Fruit fly (Drosophila melanogaster) whole organism, embryonic: ENCODE measurements around the gene Srpk79D.

Experiments
- CG11085 ChIP-seq: fragments of 200-800 bp; sonication (Bioruptor generic); IDR thresholded peaks from 2 replicates; pipeline ENCODE4 v1.3.6; 2022; ENCODE audit warnings: missing biosample characterization, missing genetic modification characterization
- CG12071 ChIP-seq: fragments of 200-800 bp; sonication (Bioruptor generic); optimal IDR thresholded peaks from 3 replicates; lab custom pipeline; 2018; ENCODE audit warnings: missing biosample characterization, mild to moderate bottlenecking, missing genetic modification characterization
- CG12942 ChIP-seq: fragments of 200-800 bp; sonication (Bioruptor generic); optimal IDR thresholded peaks from 3 replicates; lab custom pipeline; 2016; ENCODE audit warnings: missing biosample characterization, missing genetic modification characterization
- CG14441 ChIP-seq: fragments of 200-800 bp; sonication (Bioruptor generic); IDR thresholded peaks from 2 replicates; pipeline ENCODE4 v1.3.6; 2022; ENCODE audit warnings: missing biosample characterization, missing genetic modification characterization
- CG15479 ChIP-seq: fragments of 200-800 bp; sonication (Bioruptor generic); optimal IDR thresholded peaks from 3 replicates; lab custom pipeline; 2019; ENCODE audit warnings: missing biosample characterization, mild to moderate bottlenecking, missing genetic modification characterization, moderate library complexity
- CG16779 ChIP-seq: fragments of 200-800 bp; sonication (Bioruptor generic); IDR thresholded peaks from 2 replicates; pipeline ENCODE4 v1.3.6; 2022; ENCODE audit warnings: missing biosample characterization, missing genetic modification characterization
- CG17385 ChIP-seq: fragments of 200-800 bp; sonication (Bioruptor generic); optimal IDR thresholded peaks from 3 replicates; lab custom pipeline; 2018; ENCODE audit warnings: missing biosample characterization, mild to moderate bottlenecking, missing genetic modification characterization
- CG2202 ChIP-seq: fragments of 200-800 bp; sonication (Bioruptor generic); optimal IDR thresholded peaks from 2 replicates; lab custom pipeline; 2018; ENCODE audit warnings: missing biosample characterization, mild to moderate bottlenecking, missing genetic modification characterization
- CG3995 ChIP-seq: fragments of 200-800 bp; sonication (Bioruptor generic); optimal IDR thresholded peaks from 3 replicates; lab custom pipeline; 2016; ENCODE audit warnings: missing biosample characterization, missing genetic modification characterization
- CG4617 ChIP-seq: fragments of 200-800 bp; sonication (Bioruptor generic); optimal IDR thresholded peaks from 3 replicates; lab custom pipeline; 2016; ENCODE audit warnings: missing biosample characterization, missing genetic modification characterization, borderline replicate concordance
- CG5180 ChIP-seq: fragments of 200-800 bp; sonication (Bioruptor generic); optimal IDR thresholded peaks from 3 replicates; lab custom pipeline; 2017; ENCODE audit warnings: missing biosample characterization, missing genetic modification characterization, mild to moderate bottlenecking, moderate library complexity, missing genetic modification reagents
- CG6254 ChIP-seq: fragments of 200-800 bp; sonication (Bioruptor generic); optimal IDR thresholded peaks from 3 replicates; lab custom pipeline; 2017; ENCODE audit warnings: mild to moderate bottlenecking, missing biosample characterization, missing genetic modification reagents, missing genetic modification characterization
- CG6654 ChIP-seq: fragments of 200-800 bp; sonication (Bioruptor generic); optimal IDR thresholded peaks from 2 replicates; lab custom pipeline; 2017; ENCODE audit warnings: missing biosample characterization, mild to moderate bottlenecking, missing genetic modification characterization
- CG6813 ChIP-seq: fragments of 200-800 bp; sonication (Bioruptor generic); optimal IDR thresholded peaks from 2 replicates; lab custom pipeline; 2017; ENCODE audit warnings: missing biosample characterization, missing genetic modification characterization, mild to moderate bottlenecking, moderate library complexity, missing genetic modification reagents
- CG8281 ChIP-seq: fragments of 200-800 bp; sonication (Bioruptor generic); optimal IDR thresholded peaks from 2 replicates; lab custom pipeline; 2018; ENCODE audit warnings: missing biosample characterization, mild to moderate bottlenecking, missing genetic modification characterization, moderate library complexity
- CrebB ChIP-seq: fragments of 200-800 bp; sonication (Bioruptor generic); optimal IDR thresholded peaks from 3 replicates; lab custom pipeline; 2018; ENCODE audit warnings: missing biosample characterization, mild to moderate bottlenecking, missing genetic modification characterization
- Dip2 ChIP-seq: fragments of 200-800 bp; sonication (Bioruptor generic); IDR thresholded peaks from 2 replicates; pipeline ENCODE4 v1.3.6; 2022; ENCODE audit warnings: missing biosample characterization, missing genetic modification characterization
- Doc2 ChIP-seq: fragments of 200-800 bp; sonication (Bioruptor generic); IDR thresholded peaks from 2 replicates; pipeline ENCODE4 v1.3.6; 2022; ENCODE audit warnings: missing biosample characterization, missing genetic modification characterization
- Ets65A ChIP-seq: fragments of 200-800 bp; sonication (Bioruptor generic); peaks from one replicate; lab custom pipeline; 2016; ENCODE audit warnings: missing biosample characterization, missing genetic modification characterization
- Hmr ChIP-seq: fragments of 200-800 bp; sonication (Bioruptor generic); optimal IDR thresholded peaks from 3 replicates; lab custom pipeline; 2017; ENCODE audit warnings: mild to moderate bottlenecking, missing biosample characterization, missing genetic modification reagents, missing genetic modification characterization
- Hr39 ChIP-seq: fragments of >200 bp; optimal IDR thresholded peaks from 2 replicates; lab custom pipeline; 2017
- Lim3 ChIP-seq: fragments of 200-800 bp; sonication (Bioruptor generic); IDR thresholded peaks from 2 replicates; pipeline ENCODE4 v1.3.6; 2022; ENCODE audit warnings: missing biosample characterization, missing genetic modification characterization
- Lpt ChIP-seq: fragments of >200 bp; optimal IDR thresholded peaks from 2 replicates; lab custom pipeline; 2018; ENCODE audit warnings: missing biosample characterization, missing genetic modification characterization
- Neu2 ChIP-seq: fragments of 200-800 bp; sonication (Bioruptor generic); optimal IDR thresholded peaks from 3 replicates; lab custom pipeline; 2016; ENCODE audit warnings: missing biosample characterization, missing genetic modification characterization, borderline replicate concordance
- Nf-YC ChIP-seq: fragments of 200-800 bp; optimal IDR thresholded peaks from 3 replicates; lab custom pipeline; 2019; ENCODE audit warnings: missing biosample characterization, mild to moderate bottlenecking, missing genetic modification characterization, moderate library complexity
- Stat92E ChIP-seq, 3 experiments: fragments of >200 bp in 2 of 3; fragments of 200-800 bp in 1 of 3; sonication (Bioruptor generic) in 1 of 3; optimal IDR thresholded peaks; 2 replicates each; lab custom pipeline; 2017 to 2019; ENCODE audit warnings: missing biosample characterization in 3 of 3, missing genetic modification characterization in 3 of 3, mild to moderate bottlenecking in 1 of 3, moderate library complexity in 1 of 3
- Taf1 ChIP-seq: fragments of 200-800 bp; sonication (Bioruptor generic); IDR thresholded peaks from 2 replicates; pipeline ENCODE4 v1.3.6; 2022; ENCODE audit warnings: missing biosample characterization, missing genetic modification characterization
- Tbp ChIP-seq: fragments of >200 bp; optimal IDR thresholded peaks from 2 replicates; lab custom pipeline; 2018; ENCODE audit warnings: missing biosample characterization, missing genetic modification characterization
- ato ChIP-seq: fragments of 200-800 bp; sonication (Bioruptor generic); IDR thresholded peaks from 2 replicates; pipeline ENCODE4 v1.3.6; 2022; ENCODE audit warnings: missing biosample characterization, missing genetic modification characterization; ENCODE audit not compliant: partially characterized antibody
- br ChIP-seq: fragments of >200 bp; optimal IDR thresholded peaks from 2 replicates; lab custom pipeline; 2017
- cg ChIP-seq: fragments of 200-800 bp; sonication (Bioruptor generic); optimal IDR thresholded peaks from 3 replicates; lab custom pipeline; 2019; ENCODE audit warnings: missing biosample characterization, mild to moderate bottlenecking, missing genetic modification characterization, moderate library complexity
- chinmo ChIP-seq: fragments of 200-800 bp; sonication (Bioruptor generic); IDR thresholded peaks from 4 replicates; pipeline ENCODE4 v1.3.6; 2022; ENCODE audit warnings: missing biosample characterization, missing genetic modification characterization; ENCODE audit not compliant: partially characterized antibody
- danr ChIP-seq: fragments of 200-800 bp; sonication (Bioruptor generic); IDR thresholded peaks from 2 replicates; pipeline ENCODE4 v1.3.6; 2022; ENCODE audit warnings: missing biosample characterization, missing genetic modification characterization
- dysf ChIP-seq: fragments of 200-800 bp; sonication (Bioruptor generic); IDR thresholded peaks from 3 replicates; pipeline ENCODE4 v1.3.6; 2022; ENCODE audit warnings: missing biosample characterization, missing genetic modification characterization
- fd102C ChIP-seq: fragments of 200-800 bp; sonication (Bioruptor generic); optimal IDR thresholded peaks from 2 replicates; lab custom pipeline; 2018; ENCODE audit warnings: missing biosample characterization, mild to moderate bottlenecking, missing genetic modification characterization, moderate library complexity
- fu2 ChIP-seq: fragments of 200-800 bp; sonication (Bioruptor generic); optimal IDR thresholded peaks from 2 replicates; lab custom pipeline; 2016; ENCODE audit warnings: missing biosample characterization, missing genetic modification characterization
- gfzf ChIP-seq: fragments of 200-800 bp; sonication (Bioruptor generic); optimal IDR thresholded peaks from 2 replicates; lab custom pipeline; 2016; ENCODE audit warnings: missing biosample characterization, mild to moderate bottlenecking, missing genetic modification characterization, moderate library complexity
- grn ChIP-seq: fragments of 200-800 bp; sonication (Bioruptor generic); optimal IDR thresholded peaks from 3 replicates; lab custom pipeline; 2017; ENCODE audit warnings: missing biosample characterization, missing genetic modification characterization
- gsb ChIP-seq: fragments of 200-800 bp; sonication (Bioruptor generic); IDR thresholded peaks from 2 replicates; pipeline ENCODE4 v1.3.6; 2022; ENCODE audit warnings: missing biosample characterization, missing genetic modification characterization
- ham ChIP-seq: fragments of 200-800 bp; sonication (Bioruptor generic); IDR thresholded peaks from 2 replicates; pipeline ENCODE4 v1.3.6; 2022; ENCODE audit warnings: missing biosample characterization, missing genetic modification characterization
- ken ChIP-seq: fragments of 200-800 bp; sonication (Bioruptor generic); IDR thresholded peaks from 3 replicates; pipeline ENCODE4 v1.3.6; 2022; ENCODE audit warnings: missing biosample characterization, missing genetic modification characterization
- knrl ChIP-seq: fragments of 200-800 bp; sonication (Bioruptor generic); IDR thresholded peaks from 3 replicates; pipeline ENCODE4 v1.3.6; 2022; ENCODE audit warnings: missing biosample characterization, missing genetic modification characterization; ENCODE audit not compliant: partially characterized antibody
- lbe ChIP-seq: fragments of 200-800 bp; sonication (Bioruptor generic); optimal IDR thresholded peaks from 2 replicates; lab custom pipeline; 2016; ENCODE audit warnings: missing biosample characterization, mild to moderate bottlenecking, missing genetic modification characterization
- nerfin-1 ChIP-seq: fragments of 200-800 bp; sonication (Bioruptor generic); optimal IDR thresholded peaks from 3 replicates; lab custom pipeline; 2019; ENCODE audit warnings: missing biosample characterization, mild to moderate bottlenecking, missing genetic modification characterization, moderate library complexity
- pb ChIP-seq: fragments of 200-800 bp; sonication (Bioruptor generic); optimal IDR thresholded peaks from 3 replicates; lab custom pipeline; 2016; ENCODE audit warnings: missing biosample characterization, missing genetic modification characterization
- peb ChIP-seq: fragments of 200-800 bp; sonication (Bioruptor generic); IDR thresholded peaks from 2 replicates; pipeline ENCODE4 v1.3.6; 2022; ENCODE audit warnings: missing biosample characterization, missing genetic modification characterization
- pnt ChIP-seq: fragments of 200-800 bp; sonication (Bioruptor generic); optimal IDR thresholded peaks from 3 replicates; lab custom pipeline; 2016; ENCODE audit warnings: missing biosample characterization, missing genetic modification characterization
- ranshi ChIP-seq: fragments of 200-800 bp; sonication (Bioruptor generic); IDR thresholded peaks from 2 replicates; pipeline ENCODE4 v1.3.6; 2022; ENCODE audit warnings: missing biosample characterization, missing genetic modification characterization
- sqz ChIP-seq: fragments of 200-800 bp; sonication (Bioruptor generic); optimal IDR thresholded peaks from 3 replicates; lab custom pipeline; 2018; ENCODE audit warnings: missing biosample characterization, mild to moderate bottlenecking, missing genetic modification characterization
- sug ChIP-seq: fragments of 200-800 bp; optimal IDR thresholded peaks from 2 replicates; lab custom pipeline; 2019; ENCODE audit warnings: missing biosample characterization, mild to moderate bottlenecking, missing genetic modification characterization, moderate library complexity
- ttk ChIP-seq: fragments of 200-800 bp; sonication (Bioruptor generic); IDR thresholded peaks from 2 replicates; pipeline ENCODE4 v2.1.2; 2022; ENCODE audit warnings: missing biosample characterization, missing genetic modification characterization

Gene Srpk79D

DNA sequence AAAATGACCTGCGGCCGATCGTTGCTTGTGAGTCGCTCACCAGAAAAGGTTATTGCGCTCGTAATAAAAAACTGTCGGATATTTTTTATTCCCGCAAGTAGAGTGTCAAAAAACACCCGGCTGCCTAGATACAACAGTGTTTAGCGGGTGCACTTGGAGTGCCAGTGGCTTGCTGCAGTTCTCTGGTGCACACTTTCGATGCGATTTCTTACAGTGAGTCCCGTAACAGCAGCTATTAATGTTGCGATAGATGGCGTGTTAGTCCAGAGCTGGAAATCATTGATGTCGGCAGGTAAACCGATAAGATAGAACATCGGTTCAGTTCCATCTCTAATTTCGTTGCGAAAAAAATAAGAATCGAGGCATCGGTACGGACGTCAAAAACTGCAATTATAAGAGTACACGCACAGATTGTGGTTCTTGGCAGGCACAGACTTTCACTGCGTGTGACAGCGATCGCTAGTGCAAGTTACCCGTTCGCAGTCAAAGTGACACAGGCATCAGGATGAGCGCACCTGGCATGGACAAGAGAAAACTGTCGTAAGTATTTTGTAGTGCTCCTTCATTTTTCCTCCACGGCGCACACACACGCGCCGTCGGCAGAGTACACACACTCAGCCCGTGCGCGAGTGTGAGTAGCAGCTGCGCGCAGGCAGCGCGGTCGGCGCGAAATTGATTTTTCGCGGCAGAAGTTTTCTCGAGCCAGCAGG lies 6.4 kb upstream of the Srpk79D start, which contains the start of gene Csp (continued):
- no peak for TF ChIP-seq Taf1 (GFP tag; lab: Robert Waterston, UW)
- no peak for TF ChIP-seq nerfin-1 (tag; lab: Kevin White, UChicago)
- no peak for TF ChIP-seq pb (GFP tag; lab: Kevin White, UChicago)
- TF ChIP-seq danr, result no peak
- TF ChIP-seq CG14441 (GFP tag; lab: Robert Waterston, UW), result no peak
- TF ChIP-seq chinmo (GFP tag; lab: Robert Waterston, UW), result peak; percentile 86; the same call in 3 of the 4 replicates
- no peak for TF ChIP-seq ttk
- no peak for TF ChIP-seq CG16779 (GFP tag; lab: Robert Waterston, UW)
- peak; percentile 24 for TF ChIP-seq sug
- TF ChIP-seq CG11085 (GFP tag; lab: Robert Waterston, UW), result no peak
- TF ChIP-seq ato (GFP tag; lab: Robert Waterston, UW), result peak; percentile 48; the same call in 1 of the 2 replicates
- TF ChIP-seq Hmr (GFP tag; lab: Kevin White, UChicago), result peak; percentile 48
- no peak for TF ChIP-seq lbe (GFP tag; lab: Kevin White, UChicago)
- TF ChIP-seq CG6254 (GFP tag; lab: Kevin White, UChicago), result peak; percentile 77
- TF ChIP-seq CrebB, result peak; percentile 26
- TF ChIP-seq Dip2, result no peak
- peak; percentile 30 for TF ChIP-seq grn (GFP tag; lab: Kevin White, UChicago)
- peak; percentile 90 for TF ChIP-seq cg (GFP tag; lab: Kevin White, UChicago)
- no peak for TF ChIP-seq ham (GFP tag; lab: Robert Waterston, UW)
- no peak for TF ChIP-seq peb (GFP tag; lab: Robert Waterston, UW)
- no peak for TF ChIP-seq dysf (GFP tag; lab: Robert Waterston, UW)
- peak; percentile 55 for TF ChIP-seq Neu2 (GFP tag; lab: Kevin White, UChicago)
- TF ChIP-seq fu2 (GFP tag; lab: Kevin White, UChicago), result no peak
- TF ChIP-seq gfzf, result peak; percentile 39
- TF ChIP-seq br (lab: Kevin White, UChicago), result no peak
- no peak for TF ChIP-seq Doc2 (GFP tag; lab: Robert Waterston, UW)
- no peak for TF ChIP-seq Nf-YC (tag; lab: Kevin White, UChicago)
- peak; percentile 77 for TF ChIP-seq sqz
- no peak for TF ChIP-seq Lpt (GFP tag; lab: Kevin White, UChicago)
- no peak for TF ChIP-seq Tbp (GFP tag; lab: Kevin White, UChicago)
- no peak for TF ChIP-seq CG6654 (GFP tag; lab: Kevin White, UChicago)
- TF ChIP-seq CG12942 (GFP tag; lab: Kevin White, UChicago), result no peak
- no peak for TF ChIP-seq CG8281 (tag; lab: Kevin White, UChicago)
- TF ChIP-seq CG15479 (GFP tag; lab: Kevin White, UChicago), result peak; percentile 79
- TF ChIP-seq Ets65A, result peak; percentile 18
- TF ChIP-seq fd102C (GFP tag; lab: Kevin White, UChicago), result no peak
- no peak for TF ChIP-seq CG5180 (GFP tag; lab: Kevin White, UChicago)
- no peak for TF ChIP-seq CG6813 (GFP tag; lab: Kevin White, UChicago)
- TF ChIP-seq CG2202 (tag; lab: Kevin White, UChicago), result no peak
- TF ChIP-seq Stat92E (GFP tag; optimal IDR thresholded peaks at IDR 0.05; lab: Kevin White, UChicago), result peak in 1 of 3 experiments; percentile 63
- TF ChIP-seq CG3995 (GFP tag; lab: Kevin White, UChicago), result peak; percentile 32
- TF ChIP-seq Lim3, result no peak
- TF ChIP-seq pnt, result no peak
- no peak for TF ChIP-seq gsb
- TF ChIP-seq ken, result no peak
- no peak for TF ChIP-seq CG12071 (GFP tag; lab: Kevin White, UChicago)
- no peak for TF ChIP-seq knrl (GFP tag; lab: Robert Waterston, UW)
- no peak for TF ChIP-seq Hr39 (lab: Kevin White, UChicago)
- TF ChIP-seq ranshi, result no peak
- peak; percentile 60 for TF ChIP-seq CG4617 (GFP tag; lab: Kevin White, UChicago)
- peak; percentile 9 for TF ChIP-seq CG17385
